Fruit fly (Drosophila melanogaster): ENCODE results near the gene CG7394.

Gene CG7394

dm6 chr3L:11554338-11554737, 7.5 kb upstream of the CG7394 start (continued):
- TF ChIP-seq D (optimal IDR thresholded peaks at IDR 0.05) (no peak), D (GFP tag; optimal IDR thresholded peaks at IDR 0.05) (peak; percentile 89), ase (GFP tag; IDR thresholded peaks at IDR 0.05) (peak; percentile 68; the same call in 1 of the 3 replicates), chm (GFP tag; IDR thresholded peaks at IDR 0.05) (peak; percentile 82; the same call in 1 of the 2 replicates), bsh (GFP tag; optimal IDR thresholded peaks at IDR 0.05) (peak in 1 of 2 experiments; percentile 94), D19B (GFP tag; optimal IDR thresholded peaks at IDR 0.05) (no peak), CG13123 (GFP tag; optimal IDR thresholded peaks at IDR 0.05) (peak; percentile 48), CG12659 (GFP tag; optimal IDR thresholded peaks at IDR 0.05) (peak; percentile 72), CG9797 (GFP tag; optimal IDR thresholded peaks at IDR 0.05) (peak; percentile 12), Stat92E (GFP tag; optimal IDR thresholded peaks at IDR 0.05) (peak in 1 of 3 experiments; percentile 94), slou (GFP tag; optimal IDR thresholded peaks at IDR 0.05) (peak; percentile 27), fu2 (GFP tag; optimal IDR thresholded peaks at IDR 0.05) (peak; percentile 11), ERR (GFP tag; optimal IDR thresholded peaks at IDR 0.05) (no peak), nau (GFP tag; optimal IDR thresholded peaks at IDR 0.05) (peak; percentile 60), CG43689 (GFP tag; IDR thresholded peaks at IDR 0.05) (0 out of 2 replicates have a peak, but pooled peaks have one; percentile 32), CG1602 (GFP tag; optimal IDR thresholded peaks at IDR 0.05) (peak; percentile 82), Awh (GFP tag; IDR thresholded peaks at IDR 0.05) (peak; percentile 61), stwl (tag; optimal IDR thresholded peaks at IDR 0.05) (peak; percentile 74), Vsx1 (GFP tag; optimal IDR thresholded peaks at IDR 0.05) (peak; percentile 59), toy (GFP tag; IDR thresholded peaks at IDR 0.05) (no peak), CG6765 (GFP tag; optimal IDR thresholded peaks at IDR 0.05) (no peak), CG34376 (GFP tag; optimal IDR thresholded peaks at IDR 0.05) (no peak), CG10959 (GFP tag; IDR thresholded peaks at IDR 0.05) (peak; percentile 95), Dad (GFP tag; optimal IDR thresholded peaks at IDR 0.05) (peak; percentile 67), otp (GFP tag; IDR thresholded peaks at IDR 0.05) (peak; percentile 88), peb (GFP tag; IDR thresholded peaks at IDR 0.05) (peak; percentile 66), dm (GFP tag; optimal IDR thresholded peaks at IDR 0.05) (peak; percentile 70), grau (tag; optimal IDR thresholded peaks at IDR 0.05) (peak; percentile 82), bbx (GFP tag; IDR thresholded peaks at IDR 0.05; ENCODE audit: partially characterized antibody) (no peak), pum (GFP tag; optimal IDR thresholded peaks at IDR 0.05) (peak; percentile 79), CG13775 (GFP tag; optimal IDR thresholded peaks at IDR 0.05) (peak; percentile 82), sisA (GFP tag; IDR thresholded peaks at IDR 0.05) (peak; percentile 79), gfzf (GFP tag; optimal IDR thresholded peaks at IDR 0.05) (no peak), CG18262 (tag; optimal IDR thresholded peaks at IDR 0.05) (peak; percentile 96), CG7745 (tag; optimal IDR thresholded peaks at IDR 0.05) (peak; percentile 65), CG31224 (GFP tag; IDR thresholded peaks at IDR 0.05) (peak; percentile 55; the same call in 1 of the 2 replicates), gcm (GFP tag; optimal IDR thresholded peaks at IDR 0.05) (peak; percentile 87), ci (GFP tag; IDR thresholded peaks at IDR 0.05) (peak; percentile 89), Opbp (GFP tag; IDR thresholded peaks at IDR 0.05; ENCODE audit: partially characterized antibody) (no peak), CG14014 (GFP tag; IDR thresholded peaks at IDR 0.05) (peak; percentile 62), CG11560 (tag; IDR thresholded peaks at IDR 0.05) (no peak), klu (GFP tag; IDR thresholded peaks at IDR 0.05) (peak; percentile 53; the same call in 1 of the 2 replicates), h (optimal IDR thresholded peaks at IDR 0.05) (no peak), CG42726 (GFP tag; IDR thresholded peaks at IDR 0.05; ENCODE audit: partially characterized antibody) (no peak), hb (GFP tag; IDR thresholded peaks at IDR 0.05; ENCODE audit: partially characterized antibody) (no peak), kni (GFP tag; optimal IDR thresholded peaks at IDR 0.05) (peak; percentile 77), zfh1 (GFP tag; IDR thresholded peaks at IDR 0.05) (peak; percentile 94), gro (GFP tag; optimal IDR thresholded peaks at IDR 0.05) (no peak), CG11723 (GFP tag; optimal IDR thresholded peaks at IDR 0.05) (peak; percentile 70), Aef1 (GFP tag; IDR thresholded peaks at IDR 0.05) (peak; percentile 36; the same call in 1 of the 3 replicates), Gug (GFP tag; IDR thresholded peaks at IDR 0.05) (peak; percentile 63; the same call in 3 of the 4 replicates)

All from whole organism, embryonic.